Fruit fly (Drosophila melanogaster) whole organism, pupa: ENCODE results near the gene CG15572.
A peak's percentile ranks its signal among the peaks of the same experiment; 100 is the strongest.

Experiments used
- CG10348 ChIP-seq: fragments of 200-800 bp; sonication (Bioruptor generic); IDR thresholded peaks from 2 replicates; pipeline ENCODE4 v1.3.6; 2022; ENCODE audit warnings: missing biosample characterization, missing genetic modification characterization
- CG12605 ChIP-seq: fragments of 200-800 bp; sonication (Bioruptor generic); IDR thresholded peaks from 2 replicates; pipeline ENCODE4 v1.3.6; 2022; ENCODE audit warnings: missing biosample characterization, missing genetic modification characterization
- CG13204 ChIP-seq: fragments of 200-800 bp; sonication (Bioruptor generic); optimal IDR thresholded peaks from 2 replicates; lab custom pipeline; 2018; ENCODE audit warnings: missing biosample characterization, mild to moderate bottlenecking, missing genetic modification characterization, moderate library complexity
- CG14655 ChIP-seq: fragments of 200-800 bp; sonication (Bioruptor generic); optimal IDR thresholded peaks from 3 replicates; lab custom pipeline; 2017; ENCODE audit warnings: mild to moderate bottlenecking, missing biosample characterization, missing genetic modification reagents, missing genetic modification characterization
- CG15710 ChIP-seq: fragments of 200-800 bp; sonication (Bioruptor generic); optimal IDR thresholded peaks from 2 replicates; lab custom pipeline; 2018; ENCODE audit warnings: missing biosample characterization, mild to moderate bottlenecking, missing genetic modification characterization, moderate library complexity
- CG17806 ChIP-seq: fragments of 200-800 bp; sonication (Bioruptor generic); optimal IDR thresholded peaks from 2 replicates; lab custom pipeline; 2018; ENCODE audit warnings: missing biosample characterization, mild to moderate bottlenecking, missing genetic modification characterization, moderate library complexity
- CG32121 ChIP-seq: fragments of 200-800 bp; sonication (Bioruptor generic); IDR thresholded peaks from 2 replicates; pipeline ENCODE4 v1.3.6; 2022; ENCODE audit warnings: missing biosample characterization, missing genetic modification characterization
- CG34367 ChIP-seq: fragments of 200-800 bp; sonication (Bioruptor generic); optimal IDR thresholded peaks from 2 replicates; lab custom pipeline; 2018; ENCODE audit warnings: missing biosample characterization, mild to moderate bottlenecking, missing genetic modification characterization
- CG4496 ChIP-seq: fragments of 200-800 bp; sonication (Bioruptor generic); IDR thresholded peaks from 3 replicates; pipeline ENCODE4 v1.3.6; 2022; ENCODE audit warnings: missing biosample characterization, missing genetic modification characterization
- CG8159 ChIP-seq: fragments of 200-800 bp; sonication (Bioruptor generic); optimal IDR thresholded peaks from 3 replicates; lab custom pipeline; 2018; ENCODE audit warnings: missing biosample characterization, mild to moderate bottlenecking, missing genetic modification characterization, moderate library complexity
- CG8301 ChIP-seq: fragments of 200-800 bp; sonication (Bioruptor generic); optimal IDR thresholded peaks from 2 replicates; lab custom pipeline; 2018; ENCODE audit warnings: missing biosample characterization, mild to moderate bottlenecking, missing genetic modification characterization
- CG9948 ChIP-seq: fragments of 200-800 bp; sonication (Bioruptor generic); optimal IDR thresholded peaks from 2 replicates; lab custom pipeline; 2018; ENCODE audit warnings: missing biosample characterization, mild to moderate bottlenecking, missing genetic modification characterization, moderate library complexity
- D1 ChIP-seq: fragments of 200-800 bp; sonication (Bioruptor generic); optimal IDR thresholded peaks from 2 replicates; lab custom pipeline; 2018; ENCODE audit warnings: missing biosample characterization, mild to moderate bottlenecking, missing genetic modification characterization, moderate library complexity
- EcR ChIP-seq: fragments of 200-800 bp; sonication (Bioruptor generic); optimal IDR thresholded peaks from 3 replicates; lab custom pipeline; 2019; ENCODE audit warnings: missing biosample characterization, missing genetic modification characterization, mild to moderate bottlenecking, moderate library complexity, missing genetic modification reagents
- Ets98B ChIP-seq: fragments of 200-800 bp; sonication (Bioruptor generic); IDR thresholded peaks from 2 replicates; pipeline ENCODE4 v1.3.6; 2022; ENCODE audit warnings: missing biosample characterization, missing genetic modification characterization
- Pif1A ChIP-seq: fragments of 200-800 bp; sonication (Bioruptor generic); optimal IDR thresholded peaks from 3 replicates; lab custom pipeline; 2016; ENCODE audit warnings: missing biosample characterization, missing genetic modification characterization
- Pif1B ChIP-seq: fragments of 200-800 bp; sonication (Bioruptor generic); optimal IDR thresholded peaks from 3 replicates; lab custom pipeline; 2016; ENCODE audit warnings: missing biosample characterization, missing genetic modification characterization
- Snoo ChIP-seq: fragments of 200-800 bp; sonication (Bioruptor generic); optimal IDR thresholded peaks from 3 replicates; lab custom pipeline; 2017; ENCODE audit warnings: missing biosample characterization, mild to moderate bottlenecking, missing genetic modification characterization, inconsistent platforms
- fd96Ca ChIP-seq: fragments of 200-800 bp; sonication (Bioruptor generic); IDR thresholded peaks from 3 replicates; pipeline ENCODE4 v1.3.6; 2022; ENCODE audit warnings: missing biosample characterization, missing genetic modification characterization
- gl ChIP-seq: fragments of 200-800 bp; sonication (Bioruptor generic); optimal IDR thresholded peaks from 2 replicates; lab custom pipeline; 2018; ENCODE audit warnings: missing biosample characterization, mild to moderate bottlenecking, missing genetic modification characterization
- rn ChIP-seq: fragments of 200-800 bp; sonication (Bioruptor generic); IDR thresholded peaks from 2 replicates; pipeline ENCODE4 v1.3.6; 2022; ENCODE audit warnings: missing biosample characterization, missing genetic modification characterization

CG15572 gene

dm6 chrX:4252690-4253089, 15.8 kb upstream of the CG15572 start, which contains the start of gene CG15576:
CG15576 (minus strand) TSS chrX:4252790.
- TF ChIP-seq CG15710 = no peak
- TF ChIP-seq gl = no peak
- TF ChIP-seq Pif1A (GFP tag; lab: Kevin White, UChicago) = no peak
- TF ChIP-seq Snoo (tag; lab: Kevin White, UChicago) = no peak
- TF ChIP-seq CG13204 = no peak
- TF ChIP-seq CG12605 (GFP tag; lab: Robert Waterston, UW) = no peak
- TF ChIP-seq CG10348 = no peak
- TF ChIP-seq CG17806 = no peak
- no peak for TF ChIP-seq CG9948 (tag; lab: Kevin White, UChicago)
- TF ChIP-seq CG14655 (GFP tag; lab: Kevin White, UChicago) = no peak
- TF ChIP-seq Ets98B (GFP tag; lab: Robert Waterston, UW) = no peak
- TF ChIP-seq D1 (tag; lab: Kevin White, UChicago) = no peak
- no peak for TF ChIP-seq CG8159 (tag; lab: Kevin White, UChicago)
- TF ChIP-seq rn (GFP tag; lab: Robert Waterston, UW) = no peak
- no peak for TF ChIP-seq EcR (GFP tag; lab: Kevin White, UChicago)
- TF ChIP-seq, all 21 proteins: peak for 0

- TF ChIP-seq CG9948 (tag; lab: Kevin White, UChicago) (peak; percentile 40), CG17806 (peak; percentile 32), gl (no peak), fd96Ca (GFP tag; lab: Robert Waterston, UW) (peak; percentile 46; the same call in 1 of the 3 replicates), CG34367 (tag; lab: Kevin White, UChicago) (peak; percentile 14), CG12605 (GFP tag; lab: Robert Waterston, UW) (no peak), Pif1A (GFP tag; lab: Kevin White, UChicago) (peak; percentile 27), CG4496 (0 out of 3 replicates have a peak, but pooled peaks have one; percentile 37), CG13204 (no peak), Pif1B (GFP tag; lab: Kevin White, UChicago) (no peak), CG14655 (GFP tag; lab: Kevin White, UChicago) (peak; percentile 46), CG8301 (tag; lab: Kevin White, UChicago) (peak; percentile 22), rn (GFP tag; lab: Robert Waterston, UW) (no peak), D1 (tag; lab: Kevin White, UChicago) (no peak), Ets98B (GFP tag; lab: Robert Waterston, UW) (peak; percentile 26; the same call in 1 of the 2 replicates), CG15710 (peak; percentile 43), CG8159 (tag; lab: Kevin White, UChicago) (peak; percentile 46)
Observed at dm6 chrX:4262661-4263060, 5.8 kb upstream of the CG15572 start.

DNA sequence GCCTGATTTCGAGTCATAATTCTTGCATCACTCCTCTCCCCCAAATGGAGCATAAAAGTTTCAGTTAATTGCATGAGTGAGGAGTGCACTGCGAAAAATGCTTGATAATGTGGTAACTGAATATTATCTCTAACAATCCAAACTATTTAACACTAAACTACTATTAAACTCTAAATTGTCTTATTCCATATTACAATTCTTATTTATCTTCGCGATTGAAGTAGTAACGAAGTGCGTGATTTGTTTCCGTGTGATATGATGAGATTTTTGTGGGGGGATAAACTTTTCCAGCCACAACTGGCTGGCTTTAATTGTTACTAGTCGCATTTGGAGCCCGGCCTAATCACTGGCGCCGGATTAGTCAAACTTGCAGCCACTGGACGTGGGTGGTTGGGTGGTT, 4.2 kb upstream of the CG15572 start:
- TF ChIP-seq EcR (GFP tag; lab: Kevin White, UChicago) (no peak), CG32121 (GFP tag; lab: Robert Waterston, UW) (peak; percentile 64), CG15710 (peak; percentile 4), Pif1B (GFP tag; lab: Kevin White, UChicago) (no peak), CG34367 (tag; lab: Kevin White, UChicago) (no peak), CG13204 (no peak), CG17806 (peak; percentile 15), fd96Ca (GFP tag; lab: Robert Waterston, UW) (peak; percentile 61; the same call in 2 of the 3 replicates), CG12605 (GFP tag; lab: Robert Waterston, UW) (0 out of 2 replicates have a peak, but pooled peaks have one; percentile 10), CG14655 (GFP tag; lab: Kevin White, UChicago) (peak; percentile 53), CG8301 (tag; lab: Kevin White, UChicago) (peak; percentile 47), Ets98B (GFP tag; lab: Robert Waterston, UW) (peak; percentile 66), CG9948 (tag; lab: Kevin White, UChicago) (peak; percentile 13), D1 (tag; lab: Kevin White, UChicago) (no peak), CG4496 (peak; percentile 52; the same call in 2 of the 3 replicates), CG10348 (no peak), Snoo (tag; lab: Kevin White, UChicago) (no peak), rn (GFP tag; lab: Robert Waterston, UW) (0 out of 2 replicates have a peak, but pooled peaks have one; percentile 7), Pif1A (GFP tag; lab: Kevin White, UChicago) (peak; percentile 19), CG8159 (tag; lab: Kevin White, UChicago) (peak; percentile 32), gl (no peak)

DNA sequence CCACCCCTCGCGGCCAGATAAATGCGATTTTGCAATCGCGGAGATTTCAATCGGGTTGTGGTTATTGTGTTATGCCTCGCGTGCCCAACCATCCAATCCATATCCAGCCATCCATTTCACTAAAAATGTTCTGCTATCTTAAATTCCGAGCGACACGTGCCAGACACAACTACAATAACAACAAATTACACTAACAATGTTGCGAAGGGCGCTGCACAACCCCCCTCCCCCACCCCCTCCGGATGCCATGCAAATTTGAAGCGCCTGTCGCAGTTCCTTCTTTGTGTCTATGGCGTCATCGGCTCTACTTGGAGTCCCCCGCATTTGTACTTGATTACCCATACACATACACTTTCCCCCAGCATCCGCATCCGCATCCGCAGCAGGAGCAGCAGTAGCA, 3.2 kb upstream of the CG15572 start:
- TF ChIP-seq CG4496 (no peak), CG17806 (no peak), Pif1A (GFP tag; lab: Kevin White, UChicago) (no peak), EcR (GFP tag; lab: Kevin White, UChicago) (no peak), CG14655 (GFP tag; lab: Kevin White, UChicago) (no peak), Pif1B (GFP tag; lab: Kevin White, UChicago) (no peak), Ets98B (GFP tag; lab: Robert Waterston, UW) (no peak), CG13204 (no peak), CG15710 (no peak), CG9948 (tag; lab: Kevin White, UChicago) (no peak), CG34367 (tag; lab: Kevin White, UChicago) (no peak), Snoo (tag; lab: Kevin White, UChicago) (no peak), CG8301 (tag; lab: Kevin White, UChicago) (no peak), CG12605 (GFP tag; lab: Robert Waterston, UW) (no peak), rn (GFP tag; lab: Robert Waterston, UW) (no peak), CG32121 (GFP tag; lab: Robert Waterston, UW) (no peak), CG8159 (tag; lab: Kevin White, UChicago) (no peak), fd96Ca (GFP tag; lab: Robert Waterston, UW) (no peak), gl (no peak)
- TF ChIP-seq, all 21 proteins: peak for 0

DNA sequence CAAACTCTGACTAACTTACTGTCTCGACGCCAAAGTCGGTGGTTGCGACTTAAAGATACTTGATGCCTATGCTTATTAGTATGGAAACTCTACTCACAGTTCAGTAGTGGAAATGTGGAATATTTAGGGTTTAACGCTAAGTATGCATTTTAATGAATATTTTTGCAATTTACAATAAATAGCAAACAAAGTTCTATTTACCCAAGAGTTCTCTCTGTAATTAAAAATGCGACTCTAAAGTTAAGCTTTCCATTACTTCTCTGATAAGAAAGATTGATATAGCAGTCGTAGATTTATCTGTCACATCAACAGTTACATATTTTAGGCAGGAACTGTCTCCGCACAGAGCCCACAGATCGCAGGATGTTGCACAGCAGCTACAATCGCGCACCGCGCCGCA, 2.7 kb upstream of the CG15572 start, which contains the start of gene CG12691:
CG12691 (plus strand) TSS at position 301 of the 400 bp plus-strand sequence.
- TF ChIP-seq CG4496 (no peak), D1 (tag; lab: Kevin White, UChicago) (no peak), CG12605 (GFP tag; lab: Robert Waterston, UW) (no peak), EcR (GFP tag; lab: Kevin White, UChicago) (no peak), CG8159 (tag; lab: Kevin White, UChicago) (no peak), Ets98B (GFP tag; lab: Robert Waterston, UW) (no peak)
